Worm (Caenorhabditis elegans): ENCODE data around the gene F19H6.4.

DNA sequence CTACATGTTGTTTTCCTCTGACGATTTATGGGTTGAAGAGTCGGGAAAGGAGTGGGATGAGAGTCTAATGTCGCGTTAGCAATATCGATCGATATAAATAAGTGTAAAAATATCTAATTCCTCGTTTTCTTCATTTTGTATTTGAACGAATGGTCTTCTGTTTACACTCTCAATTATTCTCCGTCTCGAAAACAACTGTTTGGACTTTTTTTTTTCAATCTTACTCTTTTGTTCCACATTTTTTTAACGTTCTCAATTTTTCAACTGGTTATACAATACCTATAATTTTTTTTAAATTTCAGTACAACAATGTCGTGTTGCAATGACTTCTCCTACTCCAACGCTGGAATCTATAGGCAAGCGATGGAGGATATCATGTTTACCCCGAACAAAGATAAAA lies 44.1 kb upstream of the F19H6.4 start, which contains the start of gene F17A2.13:
- no peak for TF ChIP-seq elt-3 (tag; optimal IDR thresholded peaks at IDR 0.05)
- TF ChIP-seq elt-1 (tag; optimal IDR thresholded peaks at IDR 0.05; ENCODE audit: borderline replicate concordance, insufficient read depth): no peak
- TF ChIP-seq lin-32 (GFP tag; optimal IDR thresholded peaks at IDR 0.05): no peak
- no peak for TF ChIP-seq snpc-4 (tag; optimal IDR thresholded peaks at IDR 0.05)
- TF ChIP-seq lsy-2 (tag; optimal IDR thresholded peaks at IDR 0.05): no peak
- TF ChIP-seq unc-39 (tag; optimal IDR thresholded peaks at IDR 0.05): no peak
- TF ChIP-seq nhr-12 (tag; optimal IDR thresholded peaks at IDR 0.05): no peak

Measured in whole organism, mixed stage, embryonic.